Worm (Caenorhabditis elegans): ENCODE results near the gene mgl-3.

- TF ChIP-seq nhr-12 (tag; optimal IDR thresholded peaks at IDR 0.05) = no peak
- no peak for TF ChIP-seq mab-5 (tag; optimal IDR thresholded peaks at IDR 0.05)
Measured at ce11 chrIV:5389951-5390350, 48.9 kb upstream of the mgl-3 start.
